Fruit fly (Drosophila melanogaster): ENCODE measurements around the gene CG43075.

Gene CG43075

DNA sequence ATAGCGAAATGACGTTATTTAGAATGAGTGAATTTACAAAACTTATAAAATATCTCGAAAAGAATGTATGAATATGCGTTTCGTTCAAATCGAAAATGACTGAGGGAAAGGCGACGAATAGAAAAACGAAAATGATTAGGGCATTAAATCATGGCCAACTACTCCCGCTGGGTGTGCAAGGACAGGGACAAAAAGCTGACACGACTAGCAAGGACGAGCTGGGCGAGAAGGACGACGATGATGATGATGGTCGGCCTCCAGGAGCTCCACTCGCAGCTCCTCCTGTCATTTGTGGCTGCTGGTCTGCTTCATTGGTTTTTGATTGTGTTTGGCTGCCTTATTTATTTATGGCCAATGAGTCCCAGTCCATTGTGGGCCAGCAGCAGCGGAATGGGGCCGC is 2.5 kb upstream of the CG43075 start, which contains the start of gene CG43076:
TSS of gene CG43076 (minus strand) at position 101 of the 400 bp plus-strand sequence.
- no peak for TF ChIP-seq CrebA (GFP tag; optimal IDR thresholded peaks at IDR 0.05; ENCODE audit: borderline replicate concordance)
- TF ChIP-seq brk (GFP tag; optimal IDR thresholded peaks at IDR 0.05), result no peak
- no peak for TF ChIP-seq N (GFP tag; optimal IDR thresholded peaks at IDR 0.05)
- no peak for TF ChIP-seq foxo (GFP tag; optimal IDR thresholded peaks at IDR 0.05)
- TF ChIP-seq OdsH (GFP tag; optimal IDR thresholded peaks at IDR 0.05), result no peak
- no peak for TF ChIP-seq usp (GFP tag; optimal IDR thresholded peaks at IDR 0.05)
- no peak for TF ChIP-seq jim (GFP tag; optimal IDR thresholded peaks at IDR 0.05)
- no peak for TF ChIP-seq Dfd (GFP tag; optimal IDR thresholded peaks at IDR 0.05)
- no peak for TF ChIP-seq CG32264 (GFP tag; optimal IDR thresholded peaks at IDR 0.05)
- TF ChIP-seq woc (GFP tag; optimal IDR thresholded peaks at IDR 0.05), result no peak
- TF ChIP-seq sv (GFP tag; optimal IDR thresholded peaks at IDR 0.05), result no peak
- no peak for TF ChIP-seq sage (GFP tag; optimal IDR thresholded peaks at IDR 0.05)
- no peak for TF ChIP-seq fru (GFP tag; optimal IDR thresholded peaks at IDR 0.05)
- no peak for TF ChIP-seq Hnf4 (GFP tag; optimal IDR thresholded peaks at IDR 0.05)
- TF ChIP-seq Sp1 (GFP tag; optimal IDR thresholded peaks at IDR 0.05), result no peak

- no peak for TF ChIP-seq GATAd (GFP tag; optimal IDR thresholded peaks at IDR 0.05)
- TF ChIP-seq h (GFP tag; optimal IDR thresholded peaks at IDR 0.05), result peak; percentile 6
- TF ChIP-seq pan (optimal IDR thresholded peaks at IDR 0.05), result no peak
- no peak for TF ChIP-seq OdsH (GFP tag; optimal IDR thresholded peaks at IDR 0.05)
- TF ChIP-seq HLH106 (tag; optimal IDR thresholded peaks at IDR 0.05), result peak; percentile 6
Observed at dm6 chrX:15216048-15216447, 4.9 kb downstream of the CG43075 start.

dm6 chrX:15210086-15210485 is 10.9 kb downstream of the CG43075 start, which contains the start of gene CG5662:
TSS of gene CG5662 (plus strand) at chrX:15210386.
- TF ChIP-seq Dif (GFP tag; optimal IDR thresholded peaks at IDR 0.05; ENCODE audit: partially characterized antibody) (no peak), foxo (GFP tag; optimal IDR thresholded peaks at IDR 0.05) (no peak), usp (GFP tag; optimal IDR thresholded peaks at IDR 0.05) (no peak), Sp1 (GFP tag; optimal IDR thresholded peaks at IDR 0.05) (no peak), br (GFP tag; optimal IDR thresholded peaks at IDR 0.05) (no peak), dmrt93B (GFP tag; optimal IDR thresholded peaks at IDR 0.05) (no peak), Hnf4 (GFP tag; optimal IDR thresholded peaks at IDR 0.05) (no peak), psq (GFP tag; optimal IDR thresholded peaks at IDR 0.05) (no peak), Myc (optimal IDR thresholded peaks at IDR 0.05) (no peak), CrebA (GFP tag; optimal IDR thresholded peaks at IDR 0.05; ENCODE audit: borderline replicate concordance) (no peak), CG9705 (GFP tag; optimal IDR thresholded peaks at IDR 0.05) (no peak), jim (GFP tag; optimal IDR thresholded peaks at IDR 0.05) (no peak), HLH106 (tag; optimal IDR thresholded peaks at IDR 0.05) (no peak), sv (GFP tag; optimal IDR thresholded peaks at IDR 0.05) (no peak), Vsx2 (GFP tag; optimal IDR thresholded peaks at IDR 0.05; ENCODE audit: partially characterized antibody) (no peak), sage (GFP tag; optimal IDR thresholded peaks at IDR 0.05) (no peak), pan (optimal IDR thresholded peaks at IDR 0.05) (no peak)

DNA sequence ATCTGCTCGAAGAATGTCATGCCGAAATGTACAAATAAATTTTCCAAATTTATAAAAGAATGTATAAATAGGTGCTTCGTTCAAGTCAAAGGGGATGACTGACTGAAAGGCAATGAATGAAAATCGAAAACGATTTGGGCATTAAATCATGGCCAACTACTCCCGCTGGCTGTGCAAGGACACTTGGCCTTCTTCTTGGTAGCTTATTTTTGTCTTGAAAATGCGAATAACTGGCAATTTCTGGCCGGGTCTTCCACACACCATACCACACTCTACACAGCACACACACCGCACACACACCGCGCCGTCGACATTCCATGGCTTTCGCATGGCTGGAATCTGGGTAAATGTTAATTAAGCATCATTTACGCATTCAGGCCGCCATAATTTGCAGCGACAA is 14.4 kb downstream of the CG43075 start, which contains the start of gene CG32588:
TSS of gene CG32588 (minus strand) at position 101 of the 400 bp plus-strand sequence.
- TF ChIP-seq fru (GFP tag; optimal IDR thresholded peaks at IDR 0.05) (no peak), lola (GFP tag; optimal IDR thresholded peaks at IDR 0.05) (no peak), Hr78 (GFP tag; optimal IDR thresholded peaks at IDR 0.05) (no peak), h (GFP tag; optimal IDR thresholded peaks at IDR 0.05) (no peak), dmrt93B (GFP tag; optimal IDR thresholded peaks at IDR 0.05) (no peak), Jra (GFP tag; optimal IDR thresholded peaks at IDR 0.05) (no peak), Sp1 (GFP tag; optimal IDR thresholded peaks at IDR 0.05) (no peak), dl (GFP tag; optimal IDR thresholded peaks at IDR 0.05; ENCODE audit: insufficient read depth in 1 of 2, partially characterized antibody in 2 of 2) (no peak), Dif (GFP tag; optimal IDR thresholded peaks at IDR 0.05; ENCODE audit: partially characterized antibody) (no peak), Hr83 (GFP tag; optimal IDR thresholded peaks at IDR 0.05; ENCODE audit: poor library complexity, severe bottlenecking) (no peak), GATAd (GFP tag; optimal IDR thresholded peaks at IDR 0.05) (no peak), sage (GFP tag; optimal IDR thresholded peaks at IDR 0.05) (no peak), pan (optimal IDR thresholded peaks at IDR 0.05) (no peak)

dm6 chrX:15203634-15204033 is 17.3 kb downstream of the CG43075 start:
- TF ChIP-seq psq (GFP tag; optimal IDR thresholded peaks at IDR 0.05) (no peak), OdsH (GFP tag; optimal IDR thresholded peaks at IDR 0.05) (no peak), Sp1 (GFP tag; optimal IDR thresholded peaks at IDR 0.05) (no peak)
